Fruit fly (Drosophila melanogaster): ENCODE data around the gene CheA86a.

DNA sequence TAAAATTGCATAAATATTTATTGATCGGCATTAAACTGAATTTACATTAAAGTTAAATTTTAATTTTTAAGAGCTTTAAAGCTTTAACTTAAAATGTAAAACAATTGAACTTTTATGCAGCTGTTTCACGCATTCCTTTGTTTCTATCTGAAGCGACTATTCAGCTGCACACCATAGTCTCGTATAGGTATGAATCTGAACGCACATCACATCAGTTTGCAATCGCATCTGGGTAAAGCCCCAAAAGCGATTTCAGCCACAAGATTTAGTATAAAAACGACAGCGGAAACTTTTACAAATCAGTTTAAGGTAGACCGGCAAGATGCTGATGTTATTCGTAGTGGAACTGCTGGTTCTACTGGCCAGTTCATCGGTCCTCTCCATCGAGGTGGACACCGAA, 15.9 kb upstream of the CheA86a start, which contains the start of gene CG4757:
- TF ChIP-seq CG15336 (GFP tag; IDR thresholded peaks at IDR 0.05) = no peak
- no peak for TF ChIP-seq CG4318 (GFP tag; optimal IDR thresholded peaks at IDR 0.05)
- no peak for TF ChIP-seq Lpt (GFP tag; optimal IDR thresholded peaks at IDR 0.05)
